Worm (Caenorhabditis elegans) whole organism, midembryonic: ENCODE data around the gene ndab-1.

Source experiments
- T22C8.4 ChIP-seq: fragments of 200-800 bp; sonication (Bioruptor generic); IDR thresholded peaks from 2 replicates; pipeline ENCODE4 v1.3.6; 2022; ENCODE audit warnings: missing genetic modification characterization, missing compliant biosample characterization
- flt-1 ChIP-seq: fragments of 200-800 bp; sonication (Bioruptor generic); IDR thresholded peaks from 2 replicates; pipeline ENCODE4 v1.3.6; 2022; ENCODE audit warnings: missing genetic modification characterization, missing compliant biosample characterization
- klf-2 ChIP-seq: fragments of 200-800 bp; sonication (Bioruptor generic); conservative IDR thresholded peaks from 2 replicates; pipeline ENCODE4 v1.3.6; 2022; ENCODE audit warnings: missing genetic modification reagents, missing genetic modification characterization, missing compliant biosample characterization
- med-1 ChIP-seq: sonication (generic microtip); optimal IDR thresholded peaks from 2 replicates; lab custom pipeline; 2017; ENCODE audit warnings: missing genetic modification characterization, mild to moderate bottlenecking, missing compliant biosample characterization, antibody characterized with exemption, missing genetic modification reagents; ENCODE audit not compliant: insufficient read depth
- ref-1 ChIP-seq: fragments of 200-800 bp; sonication (Bioruptor generic); conservative IDR thresholded peaks from 2 replicates; pipeline ENCODE4 v1.3.6; 2022; ENCODE audit warnings: missing genetic modification reagents, missing genetic modification characterization, missing compliant biosample characterization
- ztf-29 ChIP-seq: fragments of 200-800 bp; sonication (Bioruptor generic); IDR thresholded peaks from 2 replicates; pipeline ENCODE4 v1.3.6; 2022; ENCODE audit warnings: missing genetic modification reagents, missing genetic modification characterization, missing compliant biosample characterization

DNA sequence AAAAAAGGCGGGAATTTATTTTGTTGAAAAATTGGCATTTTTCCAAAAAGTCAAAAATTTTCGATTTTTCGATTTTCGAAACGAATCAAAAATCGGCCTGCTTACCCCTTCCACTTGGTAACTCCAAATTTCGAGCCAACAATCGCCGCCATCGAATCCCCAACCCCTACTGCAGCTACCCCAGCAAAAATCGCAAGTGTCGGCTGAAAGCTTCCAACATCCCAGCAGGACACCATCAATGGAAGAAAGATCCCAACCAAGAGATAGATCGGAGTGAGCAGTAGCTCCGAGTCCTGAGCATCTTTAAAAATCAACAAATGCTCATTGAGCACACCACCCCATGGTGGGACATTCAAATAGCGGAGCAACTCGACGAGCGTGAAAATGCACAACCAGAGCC, 15.4 kb upstream of the ndab-1 start:
- TF ChIP-seq flt-1 (GFP tag; lab: Robert Waterston, UW) (no peak), med-1 (GFP tag; lab: Kevin White, UChicago) (no peak), ref-1 (GFP tag; lab: Robert Waterston, UW) (no peak), T22C8.4 (GFP tag; lab: Robert Waterston, UW) (no peak), ztf-29 (GFP tag; lab: Robert Waterston, UW) (no peak), klf-2 (GFP tag; lab: Robert Waterston, UW) (no peak)
